Worm (Caenorhabditis elegans) whole organism, L2 larva: ENCODE measurements around the gene K03H6.1.

ENCODE experiments used
- R02D3.7 ChIP-seq: fragments of 150-350 bp; optimal IDR thresholded peaks from 2 replicates; lab custom pipeline; 2014; ENCODE audit warnings: missing biosample characterization, missing genetic modification characterization
- ama-1 ChIP-seq: fragments of 150-350 bp; optimal IDR thresholded peaks from 2 replicates; lab custom pipeline; 2018; ENCODE audit warnings: inconsistent platforms
- ceh-16 ChIP-seq: fragments of 150-350 bp; optimal IDR thresholded peaks from 2 replicates; lab custom pipeline; 2014; ENCODE audit warnings: missing biosample characterization, missing genetic modification characterization
- nhr-237 ChIP-seq: fragments of 150-350 bp; optimal IDR thresholded peaks from 2 replicates; lab custom pipeline; 2014; ENCODE audit warnings: missing biosample characterization, missing genetic modification characterization

DNA sequence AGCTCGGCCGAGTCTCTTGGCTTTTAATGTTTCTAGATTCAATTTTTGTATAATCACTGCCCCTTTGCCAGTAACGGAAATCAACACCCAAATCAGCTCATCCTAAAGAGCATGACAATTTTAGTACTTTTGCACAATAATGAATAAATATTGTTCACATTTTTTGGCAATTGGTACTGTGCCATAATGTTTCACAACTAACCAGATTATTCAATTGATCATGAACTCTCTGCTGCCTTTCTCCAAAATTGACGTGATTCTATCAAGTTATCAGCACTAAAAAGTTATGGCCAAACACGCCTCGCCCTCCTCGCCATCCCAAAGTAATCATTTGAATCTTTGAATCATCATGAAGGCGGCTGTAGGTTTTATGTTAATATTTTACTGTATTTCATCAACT is 38.4 kb downstream of the K03H6.1 start, which contains the start of gene hpo-6:
- TF ChIP-seq ceh-16 (tag; lab: Kevin White, UChicago) (no peak), nhr-237 (no peak), ama-1 (lab: Kevin White, UChicago) (no peak), R02D3.7 (tag; lab: Kevin White, UChicago) (no peak)
